Fruit fly (Drosophila melanogaster) whole organism, embryonic: ENCODE measurements around the gene mRpL51.

ENCODE experiments used
- B-H1 ChIP-seq: fragments of 200-800 bp; sonication (Bioruptor generic); IDR thresholded peaks from 3 replicates; pipeline ENCODE4 v1.3.6; 2022; ENCODE audit warnings: missing biosample characterization, missing genetic modification characterization
- Bdp1 ChIP-seq: fragments of 200-800 bp; sonication (Bioruptor generic); optimal IDR thresholded peaks from 3 replicates; lab custom pipeline; 2016; ENCODE audit warnings: missing biosample characterization, missing genetic modification characterization
- CG10209 ChIP-seq: fragments of 200-800 bp; sonication (Bioruptor generic); optimal IDR thresholded peaks from 3 replicates; lab custom pipeline; 2017; ENCODE audit warnings: missing biosample characterization, mild to moderate bottlenecking, missing genetic modification characterization, missing genetic modification reagents
- CG10321 ChIP-seq: fragments of 200-800 bp; sonication (Bioruptor generic); IDR thresholded peaks from 2 replicates; pipeline ENCODE4 v1.3.6; 2022; ENCODE audit warnings: missing biosample characterization, missing genetic modification characterization
- CG11093 ChIP-seq: fragments of 200-800 bp; sonication (Bioruptor generic); IDR thresholded peaks from 3 replicates; pipeline ENCODE4 v1.3.6; 2022; ENCODE audit warnings: missing biosample characterization, missing genetic modification characterization
- CG15696 ChIP-seq: fragments of 200-800 bp; sonication (Bioruptor generic); optimal IDR thresholded peaks from 2 replicates; lab custom pipeline; 2019; ENCODE audit warnings: missing biosample characterization, mild to moderate bottlenecking, missing genetic modification characterization, moderate library complexity
- CG1603 ChIP-seq: fragments of 200-800 bp; sonication (Bioruptor generic); optimal IDR thresholded peaks from 2 replicates; lab custom pipeline; 2019; ENCODE audit warnings: missing biosample characterization, mild to moderate bottlenecking, missing genetic modification characterization, moderate library complexity
- CG30431 ChIP-seq: fragments of 200-800 bp; sonication (Bioruptor generic); optimal IDR thresholded peaks from 2 replicates; lab custom pipeline; 2017; ENCODE audit warnings: missing biosample characterization, missing genetic modification characterization
- CG32532 ChIP-seq: fragments of 200-800 bp; sonication (Bioruptor generic); IDR thresholded peaks from 2 replicates; pipeline ENCODE4 v1.3.6; 2022; ENCODE audit warnings: missing biosample characterization, missing genetic modification characterization
- CG4328 ChIP-seq: fragments of 200-800 bp; sonication (Bioruptor generic); optimal IDR thresholded peaks from 3 replicates; lab custom pipeline; 2017; ENCODE audit warnings: missing biosample characterization, missing genetic modification reagents, missing genetic modification characterization
- CG6175 ChIP-seq: fragments of 200-800 bp; sonication (Bioruptor generic); IDR thresholded peaks from 3 replicates; pipeline ENCODE4 v1.3.6; 2022; ENCODE audit warnings: missing biosample characterization, missing genetic modification characterization
- CG6689 ChIP-seq: fragments of 200-800 bp; sonication (Bioruptor generic); IDR thresholded peaks from 2 replicates; pipeline ENCODE4 v1.3.6; 2022; ENCODE audit warnings: missing biosample characterization, missing genetic modification characterization
- CG6791 ChIP-seq: fragments of 200-800 bp; sonication (Bioruptor generic); IDR thresholded peaks from 3 replicates; pipeline ENCODE4 v1.3.6; 2022; ENCODE audit warnings: missing biosample characterization, missing genetic modification characterization; ENCODE audit not compliant: partially characterized antibody
- CG8281 ChIP-seq: fragments of 200-800 bp; sonication (Bioruptor generic); optimal IDR thresholded peaks from 2 replicates; lab custom pipeline; 2018; ENCODE audit warnings: missing biosample characterization, mild to moderate bottlenecking, missing genetic modification characterization, moderate library complexity
- CG8290 ChIP-seq, 3 experiments: fragments of 200-800 bp; sonication (Bioruptor generic); optimal IDR thresholded peaks; 2 replicates each; lab custom pipeline; 2016 to 2019; ENCODE audit warnings: missing biosample characterization in 3 of 3, missing genetic modification characterization in 3 of 3, mild to moderate bottlenecking in 2 of 3, moderate library complexity in 1 of 3
- CG8924 ChIP-seq: fragments of 200-800 bp; optimal IDR thresholded peaks from 3 replicates; lab custom pipeline; 2019; ENCODE audit warnings: missing biosample characterization, mild to moderate bottlenecking, missing genetic modification characterization, moderate library complexity
- E2f2 ChIP-seq: fragments of 200-800 bp; sonication (Bioruptor generic); IDR thresholded peaks from 2 replicates; pipeline ENCODE4 v1.3.6; 2022; ENCODE audit warnings: missing biosample characterization, missing genetic modification characterization
- Hey ChIP-seq: fragments of 200-800 bp; sonication (Bioruptor generic); optimal IDR thresholded peaks from 3 replicates; lab custom pipeline; 2018; ENCODE audit warnings: missing biosample characterization, mild to moderate bottlenecking, missing genetic modification characterization
- Hr3 ChIP-seq: fragments of 200-800 bp; sonication (Bioruptor generic); optimal IDR thresholded peaks from 3 replicates; lab custom pipeline; 2016; ENCODE audit warnings: missing biosample characterization, missing genetic modification characterization
- Hr51 ChIP-seq, 2 experiments: fragments of 200-800 bp; sonication (Bioruptor generic); optimal IDR thresholded peaks; 2 replicates in 1 of 2; 3 replicates in 1 of 2; lab custom pipeline; 2016 to 2018; ENCODE audit warnings: missing biosample characterization in 2 of 2, missing genetic modification characterization in 2 of 2, mild to moderate bottlenecking in 1 of 2, moderate library complexity in 1 of 2
- Max ChIP-seq: fragments of 200-800 bp; sonication (Bioruptor generic); optimal IDR thresholded peaks from 2 replicates; lab custom pipeline; 2016; ENCODE audit warnings: missing biosample characterization, mild to moderate bottlenecking, missing genetic modification characterization
- Myb ChIP-seq: fragments of 200-800 bp; sonication (Bioruptor generic); optimal IDR thresholded peaks from 2 replicates; lab custom pipeline; 2016; ENCODE audit warnings: missing biosample characterization, missing genetic modification characterization
- Nf-YB ChIP-seq: fragments of 200-800 bp; sonication (Bioruptor generic); optimal IDR thresholded peaks from 3 replicates; lab custom pipeline; 2019; ENCODE audit warnings: missing biosample characterization, mild to moderate bottlenecking, missing genetic modification characterization, moderate library complexity
- Poxn ChIP-seq: fragments of 200-800 bp; sonication (Bioruptor generic); IDR thresholded peaks from 2 replicates; pipeline ENCODE4 v1.3.6; 2022; ENCODE audit warnings: missing biosample characterization, missing genetic modification characterization
- Sox102F ChIP-seq: fragments of 200-800 bp; sonication (Bioruptor generic); optimal IDR thresholded peaks from 2 replicates; lab custom pipeline; 2018; ENCODE audit warnings: missing biosample characterization, mild to moderate bottlenecking, missing genetic modification characterization, moderate library complexity
- Spps ChIP-seq: fragments of 200-800 bp; sonication (Bioruptor generic); optimal IDR thresholded peaks from 2 replicates; lab custom pipeline; 2018; ENCODE audit warnings: missing biosample characterization, mild to moderate bottlenecking, missing genetic modification characterization
- Xrp1 ChIP-seq: fragments of 200-800 bp; sonication (Bioruptor generic); IDR thresholded peaks from 2 replicates; pipeline ENCODE4 v1.3.6; 2022; ENCODE audit warnings: missing biosample characterization, missing genetic modification characterization
- ab ChIP-seq: fragments of 200-800 bp; sonication (Bioruptor generic); optimal IDR thresholded peaks from 2 replicates; lab custom pipeline; 2016; ENCODE audit warnings: missing biosample characterization, missing genetic modification characterization
- ac ChIP-seq: fragments of 200-800 bp; sonication (Bioruptor generic); optimal IDR thresholded peaks from 3 replicates; lab custom pipeline; 2017; ENCODE audit warnings: missing biosample characterization, mild to moderate bottlenecking, missing genetic modification characterization
- ase ChIP-seq: fragments of 200-800 bp; sonication (Bioruptor generic); IDR thresholded peaks from 3 replicates; pipeline ENCODE4 v1.3.6; 2022; ENCODE audit warnings: missing biosample characterization, missing genetic modification characterization
- bsh ChIP-seq, 2 experiments: fragments of 200-800 bp; sonication (Bioruptor generic); optimal IDR thresholded peaks; 2 replicates each; lab custom pipeline; 2017 to 2018; ENCODE audit warnings: mild to moderate bottlenecking in 2 of 2, missing biosample characterization in 2 of 2, missing genetic modification characterization in 2 of 2, moderate library complexity in 1 of 2
- fd102C ChIP-seq: fragments of 200-800 bp; sonication (Bioruptor generic); optimal IDR thresholded peaks from 2 replicates; lab custom pipeline; 2018; ENCODE audit warnings: missing biosample characterization, mild to moderate bottlenecking, missing genetic modification characterization, moderate library complexity
- fd96Cb ChIP-seq: fragments of 200-800 bp; sonication (Bioruptor generic); optimal IDR thresholded peaks from 2 replicates; lab custom pipeline; 2018; ENCODE audit warnings: missing biosample characterization, mild to moderate bottlenecking, missing genetic modification characterization, moderate library complexity
- fru ChIP-seq: fragments of >200 bp; optimal IDR thresholded peaks from 2 replicates; lab custom pipeline; 2017
- gt ChIP-seq: fragments of 200-800 bp; sonication (Bioruptor generic); IDR thresholded peaks from 2 replicates; pipeline ENCODE4 v1.3.6; 2022; ENCODE audit warnings: missing biosample characterization, missing genetic modification characterization
- hkb ChIP-seq, 2 experiments: fragments of 200-800 bp in 1 of 2; fragments of >200 bp in 1 of 2; sonication (Bioruptor generic) in 1 of 2; IDR thresholded peaks in 1 of 2; optimal IDR thresholded peaks in 1 of 2; 2 replicates each; pipeline versions ENCODE4 v1.3.6 to Lab custom; 2017 to 2022; ENCODE audit warnings: missing biosample characterization in 1 of 2, missing genetic modification characterization in 1 of 2
- kni ChIP-seq: fragments of 200-800 bp; sonication (Bioruptor generic); optimal IDR thresholded peaks from 3 replicates; lab custom pipeline; 2017; ENCODE audit warnings: mild to moderate bottlenecking, missing biosample characterization, missing genetic modification reagents, missing genetic modification characterization
- otp ChIP-seq: fragments of 200-800 bp; sonication (Bioruptor generic); IDR thresholded peaks from 3 replicates; pipeline ENCODE4, ENCODE4 v1.3.6; 2022; ENCODE audit warnings: missing biosample characterization, missing genetic modification characterization
- sc ChIP-seq, 3 experiments: fragments of >200 bp in 2 of 3; fragments of 200-800 bp in 1 of 3; sonication (Bioruptor generic) in 1 of 3; optimal IDR thresholded peaks; 2 replicates in 2 of 3; 3 replicates in 1 of 3; lab custom pipeline; 2017; ENCODE audit warnings: mild to moderate bottlenecking in 1 of 3, missing biosample characterization in 1 of 3, missing genetic modification characterization in 1 of 3, missing genetic modification reagents in 1 of 3
- seq ChIP-seq: fragments of 200-800 bp; sonication (Bioruptor generic); IDR thresholded peaks from 2 replicates; pipeline ENCODE4 v1.3.6; 2022; ENCODE audit warnings: missing biosample characterization, missing genetic modification characterization
- stwl ChIP-seq: fragments of 200-800 bp; sonication (Bioruptor generic); optimal IDR thresholded peaks from 3 replicates; lab custom pipeline; 2018; ENCODE audit warnings: missing biosample characterization, mild to moderate bottlenecking, missing genetic modification characterization, moderate library complexity
- tx ChIP-seq: fragments of 200-800 bp; sonication (Bioruptor generic); optimal IDR thresholded peaks from 2 replicates; lab custom pipeline; 2016; ENCODE audit warnings: missing biosample characterization, missing genetic modification characterization
- z ChIP-seq: fragments of 200-800 bp; sonication (Bioruptor generic); IDR thresholded peaks from 3 replicates; pipeline ENCODE4 v1.3.6; 2022; ENCODE audit warnings: missing biosample characterization, missing genetic modification characterization
- zf30C ChIP-seq: fragments of 200-800 bp; sonication (Bioruptor generic); optimal IDR thresholded peaks from 3 replicates; lab custom pipeline; 2018; ENCODE audit warnings: missing biosample characterization, mild to moderate bottlenecking, missing genetic modification characterization

Gene mRpL51

dm6 chr2L:8552472-8552871 lies 35.3 kb upstream of the mRpL51 start (continued):
- TF ChIP-seq CG4328 (GFP tag; lab: Kevin White, UChicago): no peak
- TF ChIP-seq fd96Cb (tag; lab: Kevin White, UChicago): peak; percentile 46
- TF ChIP-seq otp (GFP tag; lab: Robert Waterston, UW): no peak
- TF ChIP-seq CG30431 (GFP tag; lab: Kevin White, UChicago): peak; percentile 16
- no peak for TF ChIP-seq CG32532 (GFP tag; lab: Robert Waterston, UW)
- TF ChIP-seq CG8290 (GFP tag; optimal IDR thresholded peaks at IDR 0.05; lab: Kevin White, UChicago): no peak
- TF ChIP-seq CG8290 (tag; optimal IDR thresholded peaks at IDR 0.05; lab: Kevin White, UChicago): peak in 1 of 2 experiments; percentile 18
- TF ChIP-seq gt: no peak
- TF ChIP-seq Hr51 (GFP tag; optimal IDR thresholded peaks at IDR 0.05; lab: Kevin White, UChicago): peak in 1 of 2 experiments; percentile 37
- TF ChIP-seq CG6175 (GFP tag; lab: Robert Waterston, UW): no peak
- TF ChIP-seq E2f2 (GFP tag; lab: Robert Waterston, UW): 0 out of 2 replicates have a peak, but pooled peaks have one; percentile 13
- no peak for TF ChIP-seq hkb (optimal IDR thresholded peaks at IDR 0.05; lab: Kevin White, UChicago)
- TF ChIP-seq hkb (GFP tag; IDR thresholded peaks at IDR 0.05; lab: Robert Waterston, UW): peak; percentile 38; the same call in 1 of the 2 replicates
- peak; percentile 65 for TF ChIP-seq CG6689 (GFP tag; lab: Robert Waterston, UW)
- no peak for TF ChIP-seq CG8924 (tag; lab: Kevin White, UChicago)
- TF ChIP-seq CG1603 (tag; lab: Kevin White, UChicago): peak; percentile 47
- no peak for TF ChIP-seq stwl

- no peak for TF ChIP-seq Max (GFP tag; lab: Kevin White, UChicago)
- no peak for TF ChIP-seq Sox102F (GFP tag; lab: Kevin White, UChicago)
- TF ChIP-seq Hey (tag; lab: Kevin White, UChicago): no peak
- TF ChIP-seq CG8281 (tag; lab: Kevin White, UChicago): peak; percentile 19
- TF ChIP-seq zf30C (GFP tag; lab: Kevin White, UChicago): no peak
- TF ChIP-seq Spps: no peak
- no peak for TF ChIP-seq ab
- peak; percentile 19 for TF ChIP-seq ac (GFP tag; lab: Kevin White, UChicago)
- TF ChIP-seq fru (lab: Kevin White, UChicago): no peak
- no peak for TF ChIP-seq CG10321 (GFP tag; lab: Robert Waterston, UW)
- TF ChIP-seq Poxn (GFP tag; lab: Robert Waterston, UW): no peak
- no peak for TF ChIP-seq CG11093 (GFP tag; lab: Robert Waterston, UW)
- no peak for TF ChIP-seq tx (GFP tag; lab: Kevin White, UChicago)
- TF ChIP-seq Xrp1 (GFP tag; lab: Robert Waterston, UW): 0 out of 2 replicates have a peak, but pooled peaks have one; percentile 7
- TF ChIP-seq ase (GFP tag; lab: Robert Waterston, UW): no peak
- no peak for TF ChIP-seq B-H1 (GFP tag; lab: Robert Waterston, UW)
- TF ChIP-seq Myb (GFP tag; lab: Kevin White, UChicago): no peak
- no peak for TF ChIP-seq Hr3
- TF ChIP-seq CG10209: no peak
- no peak for TF ChIP-seq kni (GFP tag; lab: Kevin White, UChicago)
- no peak for TF ChIP-seq seq (GFP tag; lab: Robert Waterston, UW)
- no peak for TF ChIP-seq Bdp1 (GFP tag; lab: Kevin White, UChicago)
- TF ChIP-seq CG6791 (GFP tag; lab: Robert Waterston, UW): no peak
- TF ChIP-seq Nf-YB: no peak
- TF ChIP-seq CG15696 (tag; lab: Kevin White, UChicago): peak; percentile 66
- no peak for TF ChIP-seq CG32532 (GFP tag; lab: Robert Waterston, UW)
- TF ChIP-seq sc (optimal IDR thresholded peaks at IDR 0.05; lab: Kevin White, UChicago): no peak
- no peak for TF ChIP-seq sc (GFP tag; optimal IDR thresholded peaks at IDR 0.05; lab: Kevin White, UChicago)
- no peak for TF ChIP-seq bsh (GFP tag; optimal IDR thresholded peaks at IDR 0.05; lab: Kevin White, UChicago)
- no peak for TF ChIP-seq CG8290 (GFP tag; optimal IDR thresholded peaks at IDR 0.05; lab: Kevin White, UChicago)
- no peak for TF ChIP-seq CG8290 (tag; optimal IDR thresholded peaks at IDR 0.05; lab: Kevin White, UChicago)
- no peak for TF ChIP-seq fd96Cb (tag; lab: Kevin White, UChicago)
- TF ChIP-seq z: 0 out of 3 replicates have a peak, but pooled peaks have one; percentile 15
- TF ChIP-seq fd102C: peak; percentile 66
- TF ChIP-seq CG6689 (GFP tag; lab: Robert Waterston, UW): no peak
Measured at dm6 chr2L:8548118-8548517, 30.9 kb upstream of the mRpL51 start.
